Worm (Caenorhabditis elegans) whole organism, early embryonic: ENCODE measurements around the gene nud-1.

ENCODE experiments used
- B0310.2 ChIP-seq: sonication (generic microtip); optimal IDR thresholded peaks from 2 replicates; lab custom pipeline; 2016; ENCODE audit warnings: mild to moderate bottlenecking, missing genetic modification characterization, missing compliant biosample characterization
- F13C5.2 ChIP-seq: sonication (generic microtip); optimal IDR thresholded peaks from 2 replicates; lab custom pipeline; 2017; ENCODE audit warnings: mild to moderate bottlenecking, missing genetic modification characterization, inconsistent platforms, missing compliant biosample characterization
- aly-1 ChIP-seq: sonication (generic microtip); optimal IDR thresholded peaks from 2 replicates; lab custom pipeline; 2016; ENCODE audit warnings: missing genetic modification characterization, missing compliant biosample characterization
- ama-1 ChIP-seq: fragments of 150-350 bp; optimal IDR thresholded peaks from 2 replicates; lab custom pipeline; 2014
- ceh-13 ChIP-seq: fragments of 200-800 bp; sonication (Bioruptor generic); optimal IDR thresholded peaks from 2 replicates; lab custom pipeline; 2018; ENCODE audit warnings: mild to moderate bottlenecking, missing genetic modification characterization, missing compliant biosample characterization
- ceh-36 ChIP-seq: sonication (generic microtip); optimal IDR thresholded peaks from 2 replicates; lab custom pipeline; 2016; ENCODE audit warnings: missing genetic modification characterization, inconsistent platforms, missing compliant biosample characterization
- ets-7 ChIP-seq: sonication (generic microtip); optimal IDR thresholded peaks from 2 replicates; lab custom pipeline; 2016; ENCODE audit warnings: missing genotype, missing genetic modification characterization, missing compliant biosample characterization
- flt-1 ChIP-seq: fragments of 200-800 bp; sonication (Bioruptor generic); IDR thresholded peaks from 2 replicates; pipeline ENCODE4 v1.3.6; 2022; ENCODE audit warnings: missing genetic modification characterization, missing compliant biosample characterization
- hmbx-1 ChIP-seq: sonication (generic microtip); optimal IDR thresholded peaks from 2 replicates; lab custom pipeline; 2016; ENCODE audit warnings: mild to moderate bottlenecking, missing genetic modification characterization, missing compliant biosample characterization
- hmg-4 ChIP-seq: fragments of 200-800 bp; sonication (Bioruptor generic); optimal IDR thresholded peaks from 2 replicates; lab custom pipeline; 2018; ENCODE audit warnings: mild to moderate bottlenecking, missing genetic modification characterization, missing compliant biosample characterization
- hnd-1 ChIP-seq: sonication (generic microtip); optimal IDR thresholded peaks from 2 replicates; lab custom pipeline; 2016; ENCODE audit warnings: missing genetic modification characterization, missing compliant biosample characterization
- pes-1 ChIP-seq: fragments of 200-800 bp; sonication (Bioruptor generic); IDR thresholded peaks from 2 replicates; pipeline ENCODE4 v1.3.6; 2022; ENCODE audit warnings: missing genetic modification reagents, missing genetic modification characterization, missing compliant biosample characterization
- scrt-1 ChIP-seq: fragments of 200-800 bp; sonication (Bioruptor generic); IDR thresholded peaks from 2 replicates; pipeline ENCODE4 v1.3.6; 2022; ENCODE audit warnings: missing genetic modification characterization, missing compliant biosample characterization
- sea-1 ChIP-seq: fragments of 200-800 bp; sonication (Bioruptor generic); conservative IDR thresholded peaks from 2 replicates; pipeline ENCODE4 v1.3.6; 2022; ENCODE audit warnings: missing genetic modification characterization, missing compliant biosample characterization
- tbx-11 ChIP-seq: fragments of 200-800 bp; sonication (Bioruptor generic); IDR thresholded peaks from 2 replicates; pipeline ENCODE4 v1.3.6; 2022; ENCODE audit warnings: missing genetic modification characterization, missing compliant biosample characterization
- tbx-37 ChIP-seq: fragments of 200-800 bp; sonication (Bioruptor generic); conservative IDR thresholded peaks from 2 replicates; pipeline ENCODE4 v1.3.6; 2022; ENCODE audit warnings: missing genetic modification reagents, missing genetic modification characterization, missing compliant biosample characterization
- tra-4 ChIP-seq: sonication (generic microtip); optimal IDR thresholded peaks from 2 replicates; lab custom pipeline; 2017; ENCODE audit warnings: missing genetic modification characterization, missing compliant biosample characterization

nud-1 gene

ce11 chrIII:13381684-13382083, 40.4 kb downstream of the nud-1 start:
- TF ChIP-seq tbx-11 (GFP tag; lab: Robert Waterston, UW) (no peak), tbx-37 (GFP tag; lab: Robert Waterston, UW) (no peak), flt-1 (GFP tag; lab: Robert Waterston, UW) (no peak), hmg-4 (GFP tag; lab: Kevin White, UChicago) (no peak), tra-4 (no peak), hmbx-1 (no peak), ceh-13 (no peak), ets-7 (no peak), ama-1 (lab: Kevin White, UChicago) (no peak), ceh-36 (tag; lab: Kevin White, UChicago) (no peak), pes-1 (no peak)

ce11 chrIII:13383159-13383558, 41.8 kb downstream of the nud-1 start:
- TF ChIP-seq aly-1 = no peak
- TF ChIP-seq F13C5.2 (tag; lab: Kevin White, UChicago) = no peak
- no peak for TF ChIP-seq hnd-1

DNA sequence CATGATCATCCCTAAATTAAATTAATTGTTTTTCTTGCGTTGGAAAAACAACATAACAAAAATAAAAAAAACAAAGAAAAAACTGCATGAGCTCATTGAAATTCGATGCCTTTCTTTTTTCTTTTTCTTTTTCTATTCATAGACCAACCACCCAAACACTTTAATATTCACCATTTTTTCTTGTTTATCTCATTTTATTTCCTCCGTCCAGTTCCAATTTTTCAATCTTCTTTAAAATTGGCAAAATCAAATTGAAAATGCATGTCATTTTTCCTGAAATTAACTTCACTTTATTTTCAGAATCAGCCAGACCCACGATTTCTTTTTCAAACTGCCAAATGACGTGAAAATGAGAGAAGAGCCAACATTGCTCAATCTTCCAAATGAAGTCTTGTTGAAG, 44.5 kb downstream of the nud-1 start, which contains the start of gene T03F6.4:
Gene T03F6.4, plus strand, starts transcription at position 301 of the 400 bp plus-strand sequence.
- TF ChIP-seq ceh-36 (tag; lab: Kevin White, UChicago) (no peak), B0310.2 (tag; lab: Kevin White, UChicago) (no peak), hmg-4 (GFP tag; lab: Kevin White, UChicago) (no peak), hmbx-1 (no peak), pes-1 (no peak), aly-1 (no peak), sea-1 (GFP tag; lab: Robert Waterston, UW) (no peak), tra-4 (no peak), flt-1 (GFP tag; lab: Robert Waterston, UW) (no peak), ceh-13 (no peak), tbx-37 (GFP tag; lab: Robert Waterston, UW) (no peak), ets-7 (no peak), F13C5.2 (tag; lab: Kevin White, UChicago) (no peak), scrt-1 (no peak), ama-1 (lab: Kevin White, UChicago) (no peak)

DNA sequence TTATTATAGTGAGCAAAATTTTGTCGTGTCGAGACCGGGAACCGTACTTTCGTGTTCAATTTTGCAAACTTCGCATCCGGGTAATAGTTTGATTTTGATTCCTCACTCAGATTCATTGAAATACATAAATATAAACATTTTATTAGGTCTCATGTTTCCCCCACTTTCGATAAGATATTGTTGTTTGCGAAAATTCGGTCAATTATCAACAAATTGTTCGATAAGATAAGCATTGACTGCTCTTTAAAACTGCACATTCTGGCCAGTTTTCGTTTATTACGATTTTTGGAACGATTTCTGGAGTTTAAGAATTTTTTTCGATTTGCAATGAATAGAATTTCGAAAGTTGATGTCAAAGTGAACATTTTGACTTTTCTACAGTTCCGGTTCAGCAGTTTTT, 47.3 kb downstream of the nud-1 start:
- no peak for TF ChIP-seq scrt-1
- no peak for TF ChIP-seq hnd-1
- TF ChIP-seq ceh-36 (tag; lab: Kevin White, UChicago) = no peak
- TF ChIP-seq ama-1 (lab: Kevin White, UChicago) = no peak
- no peak for TF ChIP-seq F13C5.2 (tag; lab: Kevin White, UChicago)
- no peak for TF ChIP-seq flt-1 (GFP tag; lab: Robert Waterston, UW)
- TF ChIP-seq tbx-37 (GFP tag; lab: Robert Waterston, UW) = no peak
- no peak for TF ChIP-seq B0310.2 (tag; lab: Kevin White, UChicago)
- no peak for TF ChIP-seq hmbx-1

- TF ChIP-seq tbx-11 (GFP tag; lab: Robert Waterston, UW) = no peak
Measured at ce11 chrIII:13389078-13389477, 47.8 kb downstream of the nud-1 start, which contains the start of gene T03F6.3. Gene T03F6.3, plus strand, starts transcription at chrIII:13389395.

DNA sequence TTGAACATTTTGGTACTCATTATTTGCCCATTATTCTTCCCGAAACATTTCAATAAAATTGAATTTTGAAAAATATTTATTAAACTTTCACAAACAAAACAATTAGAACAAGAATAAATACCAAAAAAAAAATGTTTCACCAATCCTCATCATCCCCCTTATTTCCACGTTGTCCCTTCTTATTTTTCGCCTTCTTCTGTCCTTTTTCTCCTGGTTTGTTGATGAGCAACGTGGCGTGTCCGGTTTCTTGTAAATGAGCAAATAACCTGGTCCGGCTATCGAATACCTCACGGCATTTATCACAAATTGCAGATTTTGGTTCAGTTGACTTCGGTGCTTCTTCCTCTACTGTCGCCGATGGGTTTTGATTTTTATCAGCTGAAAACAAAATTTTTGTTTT, 49.5 kb downstream of the nud-1 start:
- no peak for TF ChIP-seq F13C5.2 (tag; lab: Kevin White, UChicago)
- no peak for TF ChIP-seq flt-1 (GFP tag; lab: Robert Waterston, UW)
- no peak for TF ChIP-seq ceh-36 (tag; lab: Kevin White, UChicago)
- TF ChIP-seq tra-4 = no peak
- TF ChIP-seq scrt-1 = no peak
- TF ChIP-seq sea-1 (GFP tag; lab: Robert Waterston, UW) = no peak
- TF ChIP-seq aly-1 = no peak
- no peak for TF ChIP-seq tbx-37 (GFP tag; lab: Robert Waterston, UW)
- no peak for TF ChIP-seq ama-1 (lab: Kevin White, UChicago)
- no peak for TF ChIP-seq hmg-4 (GFP tag; lab: Kevin White, UChicago)
- TF ChIP-seq tbx-11 (GFP tag; lab: Robert Waterston, UW) = no peak
- no peak for TF ChIP-seq B0310.2 (tag; lab: Kevin White, UChicago)
